In the genomic region with DNA sequence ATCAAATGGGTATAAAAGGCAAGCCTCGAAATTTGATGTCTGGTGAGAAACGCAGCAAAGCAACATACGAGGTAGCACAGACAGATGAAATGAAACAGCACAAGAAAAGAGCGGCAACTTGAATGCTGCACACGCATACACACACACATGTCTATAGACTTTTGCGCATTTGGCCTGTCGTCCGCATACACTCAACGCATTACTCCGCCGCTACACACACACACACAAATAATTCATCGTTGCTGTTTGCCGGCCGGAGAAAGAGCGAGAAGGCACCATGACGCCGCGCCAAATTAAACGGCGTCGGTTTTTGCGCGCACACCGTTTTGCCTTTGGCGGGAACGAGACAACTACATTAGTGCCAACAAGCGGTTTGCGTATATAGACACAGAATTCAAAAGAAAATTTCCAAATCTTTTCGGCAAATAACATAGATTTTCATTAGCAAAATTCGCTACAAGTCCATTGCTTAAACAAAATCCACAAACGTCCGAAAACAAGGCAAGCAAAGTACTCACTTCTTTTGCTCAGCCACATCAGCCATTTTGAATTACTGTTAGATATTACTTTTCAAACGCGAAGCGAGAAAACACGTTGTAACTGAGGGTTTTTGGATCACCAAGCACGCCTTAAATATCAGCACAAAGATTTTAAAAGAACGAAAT, we compare ENCODE assay signal across 6 fruit fly cellular contexts.
TF ChIP-seq lines count a peak whose summit lies in the region.

No protein-coding gene starts in this region.

- no peak for TF ChIP-seq CTCF in whole organism, embryonic (GFP tag; optimal IDR thresholded peaks at IDR 0.05; lab: Kevin White, UChicago)

TF ChIP-seq in whole organism, 6 proteins besides CTCF, POLR2A, EP300 and RAD21:
- TF ChIP-seq CG8478 (optimal IDR thresholded peaks at IDR 0.05; lab: Kevin White, UChicago) (peak; percentile 87), EcR (GFP tag; optimal IDR thresholded peaks at IDR 0.05; lab: Kevin White, UChicago) (no peak)

TF ChIP-seq in whole organism, adult, 20 proteins besides CTCF, POLR2A, EP300 and RAD21 (continues in another document):
- peak; percentile 26 for TF ChIP-seq tj (GFP tag; optimal IDR thresholded peaks at IDR 0.05; lab: Kevin White, UChicago)
- TF ChIP-seq CG12768 (GFP tag; optimal IDR thresholded peaks at IDR 0.05; lab: Kevin White, UChicago): no peak
- TF ChIP-seq CG1620 (GFP tag; optimal IDR thresholded peaks at IDR 0.05; lab: Kevin White, UChicago): no peak
- TF ChIP-seq bab1 (GFP tag; optimal IDR thresholded peaks at IDR 0.05; lab: Kevin White, UChicago): peak; percentile 14
- TF ChIP-seq pad (GFP tag; optimal IDR thresholded peaks at IDR 0.05; lab: Kevin White, UChicago): peak; percentile 69
- no peak for TF ChIP-seq CG14711 (tag; optimal IDR thresholded peaks at IDR 0.05; lab: Kevin White, UChicago)
- TF ChIP-seq CG7101 (tag; optimal IDR thresholded peaks at IDR 0.05; lab: Kevin White, UChicago): no peak
- TF ChIP-seq cic (GFP tag; optimal IDR thresholded peaks at IDR 0.05; lab: Kevin White, UChicago): no peak
- no peak for TF ChIP-seq kay (GFP tag; lab: Kevin White, UChicago; ENCODE audit: borderline replicate concordance)
- TF ChIP-seq CG33017 (tag; optimal IDR thresholded peaks at IDR 0.05; lab: Kevin White, UChicago): no peak
- TF ChIP-seq CG5204 (GFP tag; optimal IDR thresholded peaks at IDR 0.05; lab: Kevin White, UChicago): no peak
- TF ChIP-seq cnc (optimal IDR thresholded peaks at IDR 0.05; lab: Kevin White, UChicago): no peak
- TF ChIP-seq Mnt (GFP tag; optimal IDR thresholded peaks at IDR 0.05; lab: Kevin White, UChicago): no peak
- TF ChIP-seq toe (GFP tag; optimal IDR thresholded peaks at IDR 0.05; lab: Kevin White, UChicago): no peak
- no peak for TF ChIP-seq Hr96 (GFP tag; optimal IDR thresholded peaks at IDR 0.05; lab: Kevin White, UChicago)
- no peak for TF ChIP-seq Clk (GFP tag; optimal IDR thresholded peaks at IDR 0.05; lab: Kevin White, UChicago)
- TF ChIP-seq ovo (GFP tag; optimal IDR thresholded peaks at IDR 0.05; lab: Kevin White, UChicago): no peak

TF ChIP-seq in whole organism, embryonic, 481 proteins besides CTCF, POLR2A, EP300 and RAD21 (continues in another document):
- TF ChIP-seq CG9876 (GFP tag; optimal IDR thresholded peaks at IDR 0.05; lab: Kevin White, UChicago) (no peak), CG31365 (tag; optimal IDR thresholded peaks at IDR 0.05; lab: Kevin White, UChicago) (no peak), usp (GFP tag; optimal IDR thresholded peaks at IDR 0.05; lab: Kevin White, UChicago) (no peak), dan (GFP tag; IDR thresholded peaks at IDR 0.05; lab: Robert Waterston, UW) (no peak), Ets97D (GFP tag; optimal IDR thresholded peaks at IDR 0.05; lab: Kevin White, UChicago) (no peak), Ets65A (GFP tag; lab: Kevin White, UChicago) (no peak), CG6791 (GFP tag; IDR thresholded peaks at IDR 0.05; lab: Robert Waterston, UW; ENCODE audit: partially characterized antibody) (peak; percentile 49; the same call in 1 of the 3 replicates), CG13424 (tag; optimal IDR thresholded peaks at IDR 0.05; lab: Kevin White, UChicago) (no peak), CG2116 (GFP tag; optimal IDR thresholded peaks at IDR 0.05; lab: Kevin White, UChicago) (no peak), Dip2 (GFP tag; IDR thresholded peaks at IDR 0.05; lab: Robert Waterston, UW) (no peak), Camta (GFP tag; optimal IDR thresholded peaks at IDR 0.05; lab: Kevin White, UChicago) (no peak), CG13775 (GFP tag; optimal IDR thresholded peaks at IDR 0.05; lab: Kevin White, UChicago) (no peak), CG11695 (GFP tag; IDR thresholded peaks at IDR 0.05; lab: Robert Waterston, UW) (no peak), CG18011 (GFP tag; optimal IDR thresholded peaks at IDR 0.05; lab: Kevin White, UChicago) (no peak), mirr (GFP tag; optimal IDR thresholded peaks at IDR 0.05; lab: Kevin White, UChicago) (peak; percentile 64), MESR4 (GFP tag; optimal IDR thresholded peaks at IDR 0.05; lab: Kevin White, UChicago) (no peak), gsb-n (tag; optimal IDR thresholded peaks at IDR 0.05; lab: Kevin White, UChicago) (peak; percentile 18)

TF ChIP-seq in whole organism, prepupa, 60 proteins besides CTCF, POLR2A, EP300 and RAD21:
- no peak for TF ChIP-seq CG32006 (GFP tag; optimal IDR thresholded peaks at IDR 0.05; lab: Kevin White, UChicago)
- no peak for TF ChIP-seq Eip75B (GFP tag; optimal IDR thresholded peaks at IDR 0.05; lab: Kevin White, UChicago)
- peak; percentile 78 for TF ChIP-seq fkh (GFP tag; optimal IDR thresholded peaks at IDR 0.05; lab: Kevin White, UChicago)
- peak; percentile 97 for TF ChIP-seq CG1621 (tag; optimal IDR thresholded peaks at IDR 0.05; lab: Kevin White, UChicago)
- TF ChIP-seq svp (GFP tag; lab: Kevin White, UChicago): peak; percentile 77
- no peak for TF ChIP-seq fd85E (GFP tag; optimal IDR thresholded peaks at IDR 0.05; lab: Kevin White, UChicago)
- no peak for TF ChIP-seq Eip93F (GFP tag; optimal IDR thresholded peaks at IDR 0.05; lab: Kevin White, UChicago)
- TF ChIP-seq CG6163 (GFP tag; IDR thresholded peaks at IDR 0.05; lab: Robert Waterston, UW): peak; percentile 60
- TF ChIP-seq lz (GFP tag; optimal IDR thresholded peaks at IDR 0.05; lab: Kevin White, UChicago): no peak
TF ChIP-seq in whole organism, prepupa: peak in this region for 4.

TF ChIP-seq in whole organism, pupa, 21 proteins besides CTCF, POLR2A, EP300 and RAD21:
- TF ChIP-seq CG13204 (GFP tag; optimal IDR thresholded peaks at IDR 0.05; lab: Kevin White, UChicago) (peak; percentile 31), CG10348 (GFP tag; IDR thresholded peaks at IDR 0.05; lab: Robert Waterston, UW) (no peak), CG12605 (GFP tag; IDR thresholded peaks at IDR 0.05; lab: Robert Waterston, UW) (no peak), CG15710 (tag; optimal IDR thresholded peaks at IDR 0.05; lab: Kevin White, UChicago) (no peak), Ets98B (GFP tag; IDR thresholded peaks at IDR 0.05; lab: Robert Waterston, UW) (peak; percentile 48), CG32121 (GFP tag; IDR thresholded peaks at IDR 0.05; lab: Robert Waterston, UW) (peak; percentile 26; the same call in 1 of the 2 replicates), Pif1B (GFP tag; optimal IDR thresholded peaks at IDR 0.05; lab: Kevin White, UChicago) (no peak), CG9948 (tag; optimal IDR thresholded peaks at IDR 0.05; lab: Kevin White, UChicago) (no peak), CG4496 (GFP tag; IDR thresholded peaks at IDR 0.05; lab: Robert Waterston, UW) (0 out of 3 replicates have a peak, but pooled peaks have one; percentile 24), D1 (tag; optimal IDR thresholded peaks at IDR 0.05; lab: Kevin White, UChicago) (no peak)
TF ChIP-seq in whole organism, pupa: peak in this region for 4.

TF ChIP-seq in whole organism, wandering third instar larva, 38 proteins besides CTCF, POLR2A, EP300 and RAD21 (continues in another document):
- no peak for TF ChIP-seq woc (GFP tag; optimal IDR thresholded peaks at IDR 0.05; lab: Kevin White, UChicago)
- TF ChIP-seq jim (GFP tag; optimal IDR thresholded peaks at IDR 0.05; lab: Kevin White, UChicago): peak; percentile 7
- TF ChIP-seq Rel (GFP tag; optimal IDR thresholded peaks at IDR 0.05; lab: Kevin White, UChicago): no peak
- TF ChIP-seq Rel (tag; optimal IDR thresholded peaks at IDR 0.05; lab: Kevin White, UChicago): no peak
- TF ChIP-seq Dif (GFP tag; optimal IDR thresholded peaks at IDR 0.05; lab: Kevin White, UChicago; ENCODE audit: partially characterized antibody): peak; percentile 82
- TF ChIP-seq h (GFP tag; optimal IDR thresholded peaks at IDR 0.05; lab: Kevin White, UChicago): no peak
- no peak for TF ChIP-seq Hr78 (GFP tag; optimal IDR thresholded peaks at IDR 0.05; lab: Kevin White, UChicago)
- no peak for TF ChIP-seq usp (GFP tag; optimal IDR thresholded peaks at IDR 0.05; lab: Kevin White, UChicago)
- TF ChIP-seq dmrt93B (GFP tag; optimal IDR thresholded peaks at IDR 0.05; lab: Kevin White, UChicago): no peak
- peak; percentile 52 for TF ChIP-seq fru (GFP tag; optimal IDR thresholded peaks at IDR 0.05; lab: Kevin White, UChicago)
- TF ChIP-seq brk (GFP tag; optimal IDR thresholded peaks at IDR 0.05; lab: Kevin White, UChicago): no peak
- TF ChIP-seq br (GFP tag; optimal IDR thresholded peaks at IDR 0.05; lab: Kevin White, UChicago): no peak
- TF ChIP-seq CrebA (GFP tag; optimal IDR thresholded peaks at IDR 0.05; lab: Kevin White, UChicago; ENCODE audit: borderline replicate concordance): peak; percentile 26
- no peak for TF ChIP-seq Vsx2 (GFP tag; optimal IDR thresholded peaks at IDR 0.05; lab: Kevin White, UChicago; ENCODE audit: partially characterized antibody)
- TF ChIP-seq Jra (GFP tag; optimal IDR thresholded peaks at IDR 0.05; lab: Kevin White, UChicago): peak; percentile 43
- TF ChIP-seq foxo (GFP tag; optimal IDR thresholded peaks at IDR 0.05; lab: Kevin White, UChicago): no peak
- TF ChIP-seq sv (GFP tag; optimal IDR thresholded peaks at IDR 0.05; lab: Kevin White, UChicago): no peak
- no peak for TF ChIP-seq Abd-B (GFP tag; optimal IDR thresholded peaks at IDR 0.05; lab: Kevin White, UChicago)
- no peak for TF ChIP-seq tai (GFP tag; optimal IDR thresholded peaks at IDR 0.05; lab: Kevin White, UChicago)
- peak; percentile 38 for TF ChIP-seq sage (GFP tag; optimal IDR thresholded peaks at IDR 0.05; lab: Kevin White, UChicago)
- TF ChIP-seq dsf (GFP tag; optimal IDR thresholded peaks at IDR 0.05; lab: Kevin White, UChicago; ENCODE audit: borderline replicate concordance): no peak
- peak; percentile 94 for TF ChIP-seq Hr83 (GFP tag; optimal IDR thresholded peaks at IDR 0.05; lab: Kevin White, UChicago; ENCODE audit: poor library complexity, severe bottlenecking)
- TF ChIP-seq rgr (GFP tag; optimal IDR thresholded peaks at IDR 0.05; lab: Kevin White, UChicago): peak; percentile 43
- TF ChIP-seq Hnf4 (GFP tag; optimal IDR thresholded peaks at IDR 0.05; lab: Kevin White, UChicago): no peak
- TF ChIP-seq pan (optimal IDR thresholded peaks at IDR 0.05; lab: Kevin White, UChicago): no peak
- TF ChIP-seq HLH106 (tag; optimal IDR thresholded peaks at IDR 0.05; lab: Kevin White, UChicago): no peak
- TF ChIP-seq Dfd (GFP tag; optimal IDR thresholded peaks at IDR 0.05; lab: Kevin White, UChicago): no peak
- TF ChIP-seq Mio (GFP tag; optimal IDR thresholded peaks at IDR 0.05; lab: Kevin White, UChicago): no peak
- no peak for TF ChIP-seq Myc (optimal IDR thresholded peaks at IDR 0.05; lab: Kevin White, UChicago)
- TF ChIP-seq GATAd (GFP tag; optimal IDR thresholded peaks at IDR 0.05; lab: Kevin White, UChicago): no peak
- peak in 1 of 2 experiments; percentile 58 for TF ChIP-seq dl (GFP tag; optimal IDR thresholded peaks at IDR 0.05; lab: Kevin White, UChicago; ENCODE audit: insufficient read depth in 1 of 2, partially characterized antibody in 2 of 2)
- no peak for TF ChIP-seq lola (GFP tag; optimal IDR thresholded peaks at IDR 0.05; lab: Kevin White, UChicago)
- TF ChIP-seq ey (GFP tag; optimal IDR thresholded peaks at IDR 0.05; lab: Kevin White, UChicago): no peak
- no peak for TF ChIP-seq CG32264 (GFP tag; optimal IDR thresholded peaks at IDR 0.05; lab: Kevin White, UChicago)
